Worm (Caenorhabditis elegans) whole organism, late embryonic: ENCODE results near the gene ttr-10.

Experiments used
- F13H6.1 ChIP-seq: sonication (generic microtip); optimal IDR thresholded peaks from 2 replicates; lab custom pipeline; 2016; ENCODE audit warnings: missing genetic modification characterization, missing compliant biosample characterization
- ahr-1 ChIP-seq: sonication (generic microtip); optimal IDR thresholded peaks from 2 replicates; lab custom pipeline; 2016; ENCODE audit warnings: missing genetic modification characterization, missing compliant biosample characterization
- dve-1 ChIP-seq: sonication (generic microtip); optimal IDR thresholded peaks from 2 replicates; lab custom pipeline; 2017; ENCODE audit warnings: antibody characterized with exemption, mild to moderate bottlenecking, missing genetic modification characterization, missing compliant biosample characterization
- fkh-10 ChIP-seq: fragments of 150-350 bp; optimal IDR thresholded peaks from 2 replicates; lab custom pipeline; 2014; ENCODE audit warnings: missing biosample characterization, missing genetic modification reagents, missing genetic modification characterization
- nhr-232 ChIP-seq: sonication (generic microtip); optimal IDR thresholded peaks from 2 replicates; lab custom pipeline; 2016; ENCODE audit warnings: missing genetic modification characterization, missing compliant biosample characterization
- sox-4 ChIP-seq: sonication (generic microtip); optimal IDR thresholded peaks from 2 replicates; lab custom pipeline; 2017; ENCODE audit warnings: mild to moderate bottlenecking, missing genetic modification characterization, inconsistent platforms, missing compliant biosample characterization
- unc-86 ChIP-seq: sonication (generic microtip); optimal IDR thresholded peaks from 2 replicates; lab custom pipeline; 2016; ENCODE audit warnings: missing genetic modification characterization, missing compliant biosample characterization

ce11 chrV:7558693-7559092, 5.0 kb upstream of the ttr-10 start, which contains the start of gene ets-7:
- no peak for TF ChIP-seq sox-4 (tag; lab: Kevin White, UChicago)
- TF ChIP-seq unc-86 (tag; lab: Kevin White, UChicago): no peak
- no peak for TF ChIP-seq F13H6.1 (tag; lab: Kevin White, UChicago)
- TF ChIP-seq fkh-10: no peak
- no peak for TF ChIP-seq nhr-232
- TF ChIP-seq ahr-1 (tag; lab: Kevin White, UChicago): no peak
- TF ChIP-seq dve-1: no peak
